Fruit fly (Drosophila melanogaster): ENCODE results near the gene CG9098.
A peak's percentile ranks its signal among the peaks of the same experiment; 100 is the strongest.

Gene CG9098

dm6 chr2L:6037830-6038229 is 25.7 kb upstream of the CG9098 start, which contains the start of the genes CG9117 and CG31643 (continued):
- TF ChIP-seq CG14014 (GFP tag; IDR thresholded peaks at IDR 0.05) (no peak), zen (tag; optimal IDR thresholded peaks at IDR 0.05) (peak; percentile 26), CG4328 (GFP tag; optimal IDR thresholded peaks at IDR 0.05) (no peak), peb (GFP tag; IDR thresholded peaks at IDR 0.05) (no peak), dmrt11E (tag; optimal IDR thresholded peaks at IDR 0.05) (peak; percentile 48), CG6683 (GFP tag; optimal IDR thresholded peaks at IDR 0.05) (peak; percentile 29), fd64A (GFP tag; optimal IDR thresholded peaks at IDR 0.05) (no peak), Vsx1 (GFP tag; optimal IDR thresholded peaks at IDR 0.05) (no peak), gsb (GFP tag; IDR thresholded peaks at IDR 0.05) (no peak), CG6272 (GFP tag; IDR thresholded peaks at IDR 0.05) (no peak), MTF-1 (GFP tag; optimal IDR thresholded peaks at IDR 0.05; ENCODE audit: borderline replicate concordance) (no peak), cato (GFP tag; optimal IDR thresholded peaks at IDR 0.05; ENCODE audit: borderline replicate concordance) (peak; percentile 18), CG5180 (GFP tag; optimal IDR thresholded peaks at IDR 0.05) (no peak), Elba2 (GFP tag; optimal IDR thresholded peaks at IDR 0.05) (peak; percentile 10), CG9797 (GFP tag; optimal IDR thresholded peaks at IDR 0.05) (no peak), zen2 (GFP tag; IDR thresholded peaks at IDR 0.05; ENCODE audit: partially characterized antibody) (no peak), CG10959 (GFP tag; IDR thresholded peaks at IDR 0.05) (no peak), CTCF (GFP tag; optimal IDR thresholded peaks at IDR 0.05) (no peak), crc (GFP tag; optimal IDR thresholded peaks at IDR 0.05) (peak; percentile 4), TFAM (GFP tag; optimal IDR thresholded peaks at IDR 0.05) (no peak), Lhr (GFP tag; optimal IDR thresholded peaks at IDR 0.05) (no peak), CG1529 (GFP tag; optimal IDR thresholded peaks at IDR 0.05) (no peak), CG34376 (GFP tag; optimal IDR thresholded peaks at IDR 0.05) (peak; percentile 59), ranshi (GFP tag; IDR thresholded peaks at IDR 0.05) (no peak), row (GFP tag; IDR thresholded peaks at IDR 0.05) (peak; percentile 78), Ravus (GFP tag; IDR thresholded peaks at IDR 0.05) (no peak), usp (GFP tag; optimal IDR thresholded peaks at IDR 0.05) (no peak), Dbx (GFP tag; IDR thresholded peaks at IDR 0.05) (no peak), org-1 (GFP tag; optimal IDR thresholded peaks at IDR 0.05) (no peak), CG15269 (tag; optimal IDR thresholded peaks at IDR 0.05) (no peak), CG3838 (GFP tag; optimal IDR thresholded peaks at IDR 0.05) (no peak), Dll (GFP tag; IDR thresholded peaks at IDR 0.05; ENCODE audit: partially characterized antibody) (peak; percentile 53; the same call in 1 of the 4 replicates), CG16863 (GFP tag; optimal IDR thresholded peaks at IDR 0.05) (peak; percentile 49), Dp (GFP tag; optimal IDR thresholded peaks at IDR 0.05) (no peak), pum (GFP tag; optimal IDR thresholded peaks at IDR 0.05) (peak; percentile 13), sc (optimal IDR thresholded peaks at IDR 0.05) (no peak), sc (GFP tag; optimal IDR thresholded peaks at IDR 0.05) (no peak), Abd-B (GFP tag; optimal IDR thresholded peaks at IDR 0.05) (no peak), ftz-f1 (GFP tag; optimal IDR thresholded peaks at IDR 0.05) (no peak), CG4617 (GFP tag; optimal IDR thresholded peaks at IDR 0.05; ENCODE audit: borderline replicate concordance) (peak; percentile 51), D19B (GFP tag; optimal IDR thresholded peaks at IDR 0.05) (no peak), amos (GFP tag; IDR thresholded peaks at IDR 0.05; ENCODE audit: partially characterized antibody) (no peak), CG10209 (GFP tag; optimal IDR thresholded peaks at IDR 0.05) (peak; percentile 20), Deaf1 (tag; optimal IDR thresholded peaks at IDR 0.05) (no peak), stwl (tag; optimal IDR thresholded peaks at IDR 0.05) (peak; percentile 54), hth (optimal IDR thresholded peaks at IDR 0.05) (no peak), odd (GFP tag; optimal IDR thresholded peaks at IDR 0.05) (no peak), CG17385 (GFP tag; optimal IDR thresholded peaks at IDR 0.05) (no peak), CG12942 (GFP tag; optimal IDR thresholded peaks at IDR 0.05) (peak; percentile 57), twi (tag; optimal IDR thresholded peaks at IDR 0.05) (peak; percentile 11), sug (tag; optimal IDR thresholded peaks at IDR 0.05) (no peak), CG6175 (GFP tag; IDR thresholded peaks at IDR 0.05) (no peak)

Data from whole organism, embryonic.